Worm (Caenorhabditis elegans) whole organism, L4 larva: ENCODE measurements around the gene srh-288.

Experiments
- D1046.2 ChIP-seq: fragments of 200-800 bp; sonication (Bioruptor generic); IDR thresholded peaks from 2 replicates; pipeline ENCODE4 v1.3.6; 2022; ENCODE audit warnings: missing genetic modification characterization, missing compliant biosample characterization
- F44E2.7 ChIP-seq: fragments of 200-800 bp; sonication (Bioruptor generic); IDR thresholded peaks from 2 replicates; pipeline ENCODE4 v2.1.2; 2022; ENCODE audit warnings: missing genetic modification characterization, missing compliant biosample characterization
- R02D3.7 ChIP-seq: fragments of 150-350 bp; sonication (generic microtip); optimal IDR thresholded peaks from 3 replicates; lab custom pipeline; 2014; ENCODE audit warnings: missing biosample characterization, missing genetic modification characterization
- T20F7.1 ChIP-seq: fragments of 200-800 bp; sonication (Bioruptor generic); optimal IDR thresholded peaks from 2 replicates; lab custom pipeline; 2018; ENCODE audit warnings: mild to moderate bottlenecking, missing genetic modification characterization, missing compliant biosample characterization
- Y105C5A.15 ChIP-seq: fragments of 200-800 bp; sonication (Bioruptor generic); IDR thresholded peaks from 2 replicates; pipeline ENCODE4 v1.3.6; 2022; ENCODE audit warnings: missing genetic modification characterization, missing compliant biosample characterization
- Y5F2A.4 ChIP-seq: fragments of 200-800 bp; sonication (Bioruptor generic); optimal IDR thresholded peaks from 2 replicates; lab custom pipeline; 2018; ENCODE audit warnings: mild to moderate bottlenecking, missing genetic modification characterization, missing compliant biosample characterization
- Y75B8A.6 ChIP-seq: fragments of 200-800 bp; sonication (Bioruptor generic); IDR thresholded peaks from 2 replicates; pipeline ENCODE4 v1.3.6; 2022; ENCODE audit warnings: missing genetic modification reagents, missing genetic modification characterization, missing compliant biosample characterization
- ZK337.2 ChIP-seq: fragments of 200-800 bp; sonication (Bioruptor generic); IDR thresholded peaks from 2 replicates; pipeline ENCODE4 v1.3.6; 2022; ENCODE audit warnings: missing genetic modification reagents, missing genetic modification characterization, missing compliant biosample characterization
- aha-1 ChIP-seq: fragments of 150-350 bp; peaks from one replicate; lab custom pipeline; 2014; ENCODE audit warnings: missing biosample characterization, missing genetic modification characterization
- attf-4 ChIP-seq: sonication (generic microtip); optimal IDR thresholded peaks from 3 replicates; lab custom pipeline; 2017; ENCODE audit warnings: missing biosample characterization, missing genetic modification characterization
- ceh-20 ChIP-seq: fragments of 200-800 bp; sonication (Bioruptor generic); IDR thresholded peaks from 2 replicates; pipeline ENCODE4 v1.3.6; 2022; ENCODE audit warnings: missing genetic modification reagents, missing genetic modification characterization, missing compliant biosample characterization
- ceh-44 ChIP-seq: fragments of 200-800 bp; sonication (Bioruptor generic); IDR thresholded peaks from 2 replicates; pipeline ENCODE4 v1.3.6; 2022; ENCODE audit warnings: missing genetic modification reagents, missing genetic modification characterization, missing compliant biosample characterization
- ceh-62 ChIP-seq: sonication (generic microtip); optimal IDR thresholded peaks from 2 replicates; lab custom pipeline; 2017; ENCODE audit warnings: missing biosample characterization, missing genetic modification characterization
- ces-1 ChIP-seq: fragments of 150-350 bp; sonication (generic microtip); optimal IDR thresholded peaks from 4 replicates; lab custom pipeline; 2014; ENCODE audit warnings: missing biosample characterization, missing genetic modification reagents, missing genetic modification characterization
- daf-19 ChIP-seq: fragments of 200-800 bp; sonication (Bioruptor generic); conservative IDR thresholded peaks from 2 replicates; pipeline ENCODE4 v1.3.6; 2022; ENCODE audit warnings: missing genetic modification characterization, missing compliant biosample characterization
- dmd-6 ChIP-seq: fragments of 200-800 bp; sonication (Bioruptor generic); IDR thresholded peaks from 2 replicates; pipeline ENCODE4 v1.3.6; 2022; ENCODE audit warnings: missing genetic modification reagents, missing genetic modification characterization, missing compliant biosample characterization
- fos-1 ChIP-seq: fragments of 150-350 bp; optimal IDR thresholded peaks from 2 replicates; lab custom pipeline; 2014; ENCODE audit warnings: missing biosample characterization, missing genetic modification characterization
- hif-1 ChIP-seq, 2 experiments: sonication (generic microtip); optimal IDR thresholded peaks; 2 replicates each; lab custom pipeline; 2016 to 2017; ENCODE audit warnings: missing compliant biosample characterization in 2 of 2, missing genetic modification characterization in 2 of 2, missing genetic modification reagents in 2 of 2, missing genotype in 2 of 2, mild to moderate bottlenecking in 1 of 2
- hlh-30 ChIP-seq: sonication (generic microtip); optimal IDR thresholded peaks from 2 replicates; lab custom pipeline; 2017; ENCODE audit warnings: antibody characterized with exemption, mild to moderate bottlenecking, missing genetic modification characterization, missing compliant biosample characterization; ENCODE audit not compliant: insufficient read depth
- hmg-1.1 ChIP-seq: fragments of 200-800 bp; sonication (Bioruptor generic); IDR thresholded peaks from 2 replicates; pipeline ENCODE4 v1.3.6; 2022; ENCODE audit warnings: missing genetic modification reagents, missing genetic modification characterization, missing compliant biosample characterization
- lim-7 ChIP-seq: fragments of 200-800 bp; sonication (Bioruptor generic); IDR thresholded peaks from 2 replicates; pipeline ENCODE4 v1.3.6; 2022; ENCODE audit warnings: missing genetic modification characterization, missing compliant biosample characterization
- lin-13 ChIP-seq: fragments of 150-350 bp; optimal IDR thresholded peaks from 2 replicates; lab custom pipeline; 2014; ENCODE audit warnings: missing biosample characterization, missing genetic modification reagents, missing genetic modification characterization
- mxl-2 ChIP-seq: fragments of 200-800 bp; sonication (Bioruptor generic); conservative IDR thresholded peaks from 2 replicates; pipeline ENCODE4 v1.3.6; 2022; ENCODE audit warnings: missing genetic modification reagents, missing genetic modification characterization, missing compliant biosample characterization
- nhr-102 ChIP-seq: sonication (generic microtip); optimal IDR thresholded peaks from 2 replicates; lab custom pipeline; 2016; ENCODE audit warnings: mild to moderate bottlenecking, missing genetic modification characterization, moderate library complexity, missing compliant biosample characterization
- nhr-237 ChIP-seq: sonication (generic microtip); optimal IDR thresholded peaks from 2 replicates; lab custom pipeline; 2017; ENCODE audit warnings: missing biosample characterization, missing genetic modification characterization
- nhr-6 ChIP-seq: fragments of 150-350 bp; optimal IDR thresholded peaks from 2 replicates; lab custom pipeline; 2014; ENCODE audit warnings: missing biosample characterization, missing genetic modification characterization
- nhr-76 ChIP-seq: fragments of 150-350 bp; optimal IDR thresholded peaks from 2 replicates; lab custom pipeline; 2014; ENCODE audit warnings: missing biosample characterization, missing genetic modification characterization
- pha-4 ChIP-seq, 2 experiments: fragments of 150-350 bp in 1 of 2; fragments of 200-800 bp in 1 of 2; sonication (Bioruptor generic) in 1 of 2; IDR thresholded peaks in 1 of 2; optimal IDR thresholded peaks in 1 of 2; 2 replicates each; pipeline versions ENCODE4 v1.3.6 to Lab custom; 2014 to 2022; ENCODE audit warnings: missing genetic modification characterization in 2 of 2, missing genetic modification reagents in 2 of 2, missing biosample characterization in 1 of 2, missing compliant biosample characterization in 1 of 2
- pqm-1 ChIP-seq: sonication (generic microtip); optimal IDR thresholded peaks from 2 replicates; lab custom pipeline; 2017; ENCODE audit warnings: missing biosample characterization, missing genetic modification characterization
- sdz-12 ChIP-seq: fragments of 200-800 bp; sonication (Bioruptor generic); optimal IDR thresholded peaks from 2 replicates; lab custom pipeline; 2018; ENCODE audit warnings: mild to moderate bottlenecking, missing genetic modification characterization, missing compliant biosample characterization
- set-16 ChIP-seq: fragments of 200-800 bp; sonication (Bioruptor generic); IDR thresholded peaks from 2 replicates; pipeline ENCODE4 v1.3.6; 2022; ENCODE audit warnings: missing genetic modification reagents, missing genetic modification characterization, missing compliant biosample characterization
- skn-1 ChIP-seq: fragments of 150-350 bp; optimal IDR thresholded peaks from 2 replicates; lab custom pipeline; 2014; ENCODE audit warnings: missing biosample characterization, missing genetic modification characterization
- snpc-1.2 ChIP-seq: fragments of 200-800 bp; sonication (Bioruptor generic); IDR thresholded peaks from 2 replicates; pipeline ENCODE4 v1.3.6; 2022; ENCODE audit warnings: missing genetic modification reagents, missing genetic modification characterization, missing compliant biosample characterization
- snpc-4 ChIP-seq: fragments of 150-350 bp; optimal IDR thresholded peaks from 2 replicates; lab custom pipeline; 2014; ENCODE audit warnings: missing biosample characterization, missing genetic modification characterization
- spr-1 ChIP-seq: sonication (generic microtip); optimal IDR thresholded peaks from 2 replicates; lab custom pipeline; 2016; ENCODE audit warnings: mild to moderate bottlenecking, missing genetic modification characterization, missing compliant biosample characterization
- tra-1 ChIP-seq: fragments of 200-800 bp; sonication (Bioruptor generic); IDR thresholded peaks from 2 replicates; pipeline ENCODE4 v1.3.6; 2022; ENCODE audit warnings: missing genetic modification reagents, missing genetic modification characterization, missing compliant biosample characterization
- zfp-2 ChIP-seq: sonication (generic microtip); optimal IDR thresholded peaks from 2 replicates; lab custom pipeline; 2016; ENCODE audit warnings: mild to moderate bottlenecking, missing genetic modification characterization, missing compliant biosample characterization
- zfp-3 ChIP-seq: fragments of 200-800 bp; sonication (Bioruptor generic); conservative IDR thresholded peaks from 2 replicates; pipeline ENCODE4 v1.3.6; 2022; ENCODE audit warnings: missing genetic modification reagents, missing genetic modification characterization, missing compliant biosample characterization
- zip-2 ChIP-seq: fragments of 150-350 bp; optimal IDR thresholded peaks from 2 replicates; lab custom pipeline; 2014; ENCODE audit warnings: missing biosample characterization, missing genetic modification characterization
- ztf-7 ChIP-seq: fragments of 150-350 bp; optimal IDR thresholded peaks from 2 replicates; lab custom pipeline; 2014; ENCODE audit warnings: missing biosample characterization, missing genetic modification characterization

The srh-288 gene

ce11 chrV:17777127-17777526 lies 18.4 kb downstream of the srh-288 start, which contains the start of gene ddo-1:
Gene ddo-1, minus strand, starts transcription at chrV:17777227.
- TF ChIP-seq zfp-2 (tag; lab: Kevin White, UChicago) = no peak
- no peak for TF ChIP-seq skn-1 (tag; lab: Kevin White, UChicago)
- no peak for TF ChIP-seq attf-4 (tag; lab: Kevin White, UChicago)
- no peak for TF ChIP-seq fos-1 (tag; lab: Kevin White, UChicago)
- TF ChIP-seq, all 104 proteins: peak for 0

- TF ChIP-seq nhr-76 (tag; lab: Kevin White, UChicago) (no peak), set-16 (GFP tag; lab: Robert Waterston, UW) (no peak)
Measured at ce11 chrV:17773108-17773507, 22.4 kb downstream of the srh-288 start, which contains the start of gene sre-21. Gene sre-21, minus strand, starts transcription at chrV:17773208.

ce11 chrV:17767768-17768167 lies 27.8 kb downstream of the srh-288 start:
- TF ChIP-seq fos-1 (tag; lab: Kevin White, UChicago) = no peak
- TF ChIP-seq lim-7 = peak; percentile 61; the same call in 1 of the 2 replicates
- TF ChIP-seq snpc-1.2 (GFP tag; lab: Robert Waterston, UW) = 0 out of 2 replicates have a peak, but pooled peaks have one; percentile 46
- TF ChIP-seq, all 104 proteins: peak for 2

ce11 chrV:17767249-17767648 lies 28.3 kb downstream of the srh-288 start, which contains the start of gene srh-284:
Gene srh-284, plus strand, starts transcription at chrV:17767549.
- TF ChIP-seq ces-1 = no peak
- no peak for TF ChIP-seq Y105C5A.15 (GFP tag; lab: Robert Waterston, UW)
- TF ChIP-seq zfp-3 = no peak
- TF ChIP-seq pha-4 (GFP tag; IDR thresholded peaks at IDR 0.05; lab: Robert Waterston, UW) = no peak
- no peak for TF ChIP-seq pha-4 (tag; optimal IDR thresholded peaks at IDR 0.05; lab: Kevin White, UChicago)
- no peak for TF ChIP-seq skn-1 (tag; lab: Kevin White, UChicago)
- TF ChIP-seq, all 104 proteins: peak for 0

- TF ChIP-seq Y75B8A.6 = no peak
- TF ChIP-seq nhr-6 (tag; lab: Kevin White, UChicago) = no peak
- no peak for TF ChIP-seq daf-19 (GFP tag; lab: Robert Waterston, UW)
- TF ChIP-seq lim-7 = no peak
- TF ChIP-seq Y5F2A.4 = no peak
- TF ChIP-seq ZK337.2 (GFP tag; lab: Robert Waterston, UW) = no peak
- TF ChIP-seq lin-13 (GFP tag; lab: Kevin White, UChicago) = no peak
- TF ChIP-seq ceh-62 (tag; lab: Kevin White, UChicago) = no peak
- TF ChIP-seq snpc-1.2 (GFP tag; lab: Robert Waterston, UW) = no peak
- TF ChIP-seq R02D3.7 = no peak
- no peak for TF ChIP-seq hlh-30
- TF ChIP-seq mxl-2 = no peak
- no peak for TF ChIP-seq nhr-102
- TF ChIP-seq dmd-6 (GFP tag; lab: Robert Waterston, UW) = no peak
- no peak for TF ChIP-seq ztf-7 (tag; lab: Kevin White, UChicago)
- no peak for TF ChIP-seq ceh-44 (GFP tag; lab: Robert Waterston, UW)
Measured at ce11 chrV:17765077-17765476, 30.5 kb downstream of the srh-288 start, which contains the start of the genes C47A10.16 and srh-283. Gene C47A10.16, minus strand, starts transcription at chrV:17765177. Gene srh-283, plus strand, starts transcription at chrV:17765348.

- no peak for TF ChIP-seq nhr-237 (tag; lab: Kevin White, UChicago)
- TF ChIP-seq aha-1 (tag; lab: Kevin White, UChicago) = peak; percentile 71
- no peak for TF ChIP-seq nhr-6 (tag; lab: Kevin White, UChicago)
Measured at ce11 chrV:17755592-17755991, 40.0 kb downstream of the srh-288 start, which contains the start of gene pgp-9. Gene pgp-9, plus strand, starts transcription at chrV:17755892.

- TF ChIP-seq T20F7.1 = no peak
- TF ChIP-seq tra-1 (GFP tag; lab: Robert Waterston, UW) = no peak
- TF ChIP-seq nhr-6 (tag; lab: Kevin White, UChicago) = no peak
- TF ChIP-seq spr-1 = no peak
- no peak for TF ChIP-seq Y105C5A.15 (GFP tag; lab: Robert Waterston, UW)
- no peak for TF ChIP-seq D1046.2 (GFP tag; lab: Robert Waterston, UW)
- TF ChIP-seq F44E2.7 (GFP tag; lab: Robert Waterston, UW) = no peak
- no peak for TF ChIP-seq ceh-20 (GFP tag; lab: Robert Waterston, UW)
- no peak for TF ChIP-seq snpc-4 (tag; lab: Kevin White, UChicago)
- no peak for TF ChIP-seq sdz-12
- no peak for TF ChIP-seq hif-1 (tag; optimal IDR thresholded peaks at IDR 0.05; lab: Kevin White, UChicago)
- peak; percentile 75 for TF ChIP-seq pqm-1 (tag; lab: Kevin White, UChicago)
- no peak for TF ChIP-seq ceh-62 (tag; lab: Kevin White, UChicago)
- no peak for TF ChIP-seq hmg-1.1 (GFP tag; lab: Robert Waterston, UW)
- no peak for TF ChIP-seq zip-2
- TF ChIP-seq pha-4 (GFP tag; IDR thresholded peaks at IDR 0.05; lab: Robert Waterston, UW) = no peak
- no peak for TF ChIP-seq pha-4 (tag; optimal IDR thresholded peaks at IDR 0.05; lab: Kevin White, UChicago)
Measured at ce11 chrV:17754999-17755398, 40.6 kb downstream of the srh-288 start.
